In genomic region chr3L:9381602-9382001, dm6 we compare ENCODE assay signal across 3 fruit fly cellular contexts.
TF ChIP-seq lines count a peak whose summit lies in the region.

TSS of gene Hsp23 (plus strand) at chr3L:9381882.

TF ChIP-seq in whole organism, embryonic, 481 proteins besides CTCF, POLR2A, EP300 and RAD21 (continued from another document and continues in another):
- no peak for TF ChIP-seq stc (GFP tag; IDR thresholded peaks at IDR 0.05; lab: Robert Waterston, UW)
- TF ChIP-seq CG30403 (GFP tag; optimal IDR thresholded peaks at IDR 0.05; lab: Kevin White, UChicago): no peak
- TF ChIP-seq CG2202 (tag; optimal IDR thresholded peaks at IDR 0.05; lab: Kevin White, UChicago): no peak
- no peak for TF ChIP-seq MTF-1 (GFP tag; optimal IDR thresholded peaks at IDR 0.05; lab: Kevin White, UChicago; ENCODE audit: borderline replicate concordance)
- TF ChIP-seq CG9797 (GFP tag; optimal IDR thresholded peaks at IDR 0.05; lab: Kevin White, UChicago): no peak
- TF ChIP-seq CG6854 (GFP tag; optimal IDR thresholded peaks at IDR 0.05; lab: Kevin White, UChicago): no peak
- peak; percentile 24; the same call in 1 of the 2 replicates for TF ChIP-seq Rfx (GFP tag; IDR thresholded peaks at IDR 0.05; lab: Robert Waterston, UW)
- no peak for TF ChIP-seq Sry-β (GFP tag; optimal IDR thresholded peaks at IDR 0.05; lab: Kevin White, UChicago)
- TF ChIP-seq CG34422 (GFP tag; IDR thresholded peaks at IDR 0.05; lab: Robert Waterston, UW): no peak
- TF ChIP-seq sisA (GFP tag; IDR thresholded peaks at IDR 0.05; lab: Robert Waterston, UW): no peak
- TF ChIP-seq sna (GFP tag; IDR thresholded peaks at IDR 0.05; lab: Robert Waterston, UW; ENCODE audit: partially characterized antibody): peak; percentile 38; the same call in 1 of the 2 replicates
- peak in 1 of 2 experiments; percentile 40 for TF ChIP-seq Pdp1 (GFP tag; optimal IDR thresholded peaks at IDR 0.05; lab: Kevin White, UChicago)
- TF ChIP-seq hb (GFP tag; IDR thresholded peaks at IDR 0.05; lab: Robert Waterston, UW; ENCODE audit: partially characterized antibody): no peak
- TF ChIP-seq CG32767 (GFP tag; IDR thresholded peaks at IDR 0.05; lab: Robert Waterston, UW): no peak
- no peak; the same call in 2 of the 3 replicates for TF ChIP-seq CG7963 (GFP tag; IDR thresholded peaks at IDR 0.05; lab: Robert Waterston, UW; ENCODE audit: partially characterized antibody)
- TF ChIP-seq Fer2 (tag; optimal IDR thresholded peaks at IDR 0.05; lab: Kevin White, UChicago): no peak
- peak; percentile 29; the same call in 1 of the 2 replicates for TF ChIP-seq onecut (GFP tag; IDR thresholded peaks at IDR 0.05; lab: Robert Waterston, UW)
- no peak for TF ChIP-seq CG2875 (GFP tag; optimal IDR thresholded peaks at IDR 0.05; lab: Kevin White, UChicago)
- no peak for TF ChIP-seq cad (GFP tag; optimal IDR thresholded peaks at IDR 0.05; lab: Kevin White, UChicago)
- peak; percentile 17 for TF ChIP-seq CG10543 (GFP tag; optimal IDR thresholded peaks at IDR 0.05; lab: Kevin White, UChicago)
- TF ChIP-seq CG7357 (GFP tag; IDR thresholded peaks at IDR 0.05; lab: Robert Waterston, UW): no peak
- no peak for TF ChIP-seq tx (GFP tag; optimal IDR thresholded peaks at IDR 0.05; lab: Kevin White, UChicago)
- no peak for TF ChIP-seq chn (GFP tag; optimal IDR thresholded peaks at IDR 0.05; lab: Kevin White, UChicago)
- TF ChIP-seq CG9727 (GFP tag; optimal IDR thresholded peaks at IDR 0.05; lab: Kevin White, UChicago): no peak
- TF ChIP-seq Nf-YC (tag; optimal IDR thresholded peaks at IDR 0.05; lab: Kevin White, UChicago): peak; percentile 6
- no peak for TF ChIP-seq CG9817 (tag; optimal IDR thresholded peaks at IDR 0.05; lab: Kevin White, UChicago)
- no peak for TF ChIP-seq sd (tag; optimal IDR thresholded peaks at IDR 0.05; lab: Kevin White, UChicago)
- TF ChIP-seq Dll (GFP tag; IDR thresholded peaks at IDR 0.05; lab: Robert Waterston, UW; ENCODE audit: partially characterized antibody): peak; percentile 39; the same call in 1 of the 4 replicates
- TF ChIP-seq ci (GFP tag; IDR thresholded peaks at IDR 0.05; lab: Robert Waterston, UW): 0 out of 3 replicates have a peak, but pooled peaks have one; percentile 10
- no peak for TF ChIP-seq prd (optimal IDR thresholded peaks at IDR 0.05; lab: Kevin White, UChicago)
- no peak for TF ChIP-seq prd (GFP tag; IDR thresholded peaks at IDR 0.05; lab: Robert Waterston, UW)
- TF ChIP-seq CG1233 (GFP tag; optimal IDR thresholded peaks at IDR 0.05; lab: Kevin White, UChicago): no peak
- TF ChIP-seq B-H1 (GFP tag; IDR thresholded peaks at IDR 0.05; lab: Robert Waterston, UW): no peak
- TF ChIP-seq slbo (GFP tag; IDR thresholded peaks at IDR 0.05; lab: Robert Waterston, UW): no peak
- no peak for TF ChIP-seq Neu2 (GFP tag; optimal IDR thresholded peaks at IDR 0.05; lab: Kevin White, UChicago; ENCODE audit: borderline replicate concordance)
- TF ChIP-seq CG8478 (optimal IDR thresholded peaks at IDR 0.05; lab: Kevin White, UChicago): no peak
- TF ChIP-seq CG3281 (GFP tag; optimal IDR thresholded peaks at IDR 0.05; lab: Kevin White, UChicago): no peak
- no peak for TF ChIP-seq danr (GFP tag; IDR thresholded peaks at IDR 0.05; lab: Robert Waterston, UW)
- TF ChIP-seq grau (tag; optimal IDR thresholded peaks at IDR 0.05; lab: Kevin White, UChicago): no peak
- no peak for TF ChIP-seq CG1602 (GFP tag; optimal IDR thresholded peaks at IDR 0.05; lab: Kevin White, UChicago)
- no peak for TF ChIP-seq eyg (GFP tag; optimal IDR thresholded peaks at IDR 0.05; lab: Kevin White, UChicago)
- TF ChIP-seq corto (GFP tag; optimal IDR thresholded peaks at IDR 0.05; lab: Kevin White, UChicago): peak; percentile 24
- TF ChIP-seq dati (GFP tag; IDR thresholded peaks at IDR 0.05; lab: Robert Waterston, UW): no peak
- TF ChIP-seq ATbp (GFP tag; optimal IDR thresholded peaks at IDR 0.05; lab: Kevin White, UChicago): no peak

TF ChIP-seq in whole organism, prepupa, 60 proteins besides CTCF, POLR2A, EP300 and RAD21 (continued from another document):
- TF ChIP-seq Sox15 (GFP tag; optimal IDR thresholded peaks at IDR 0.05; lab: Kevin White, UChicago) (no peak), acj6 (GFP tag; optimal IDR thresholded peaks at IDR 0.05; lab: Kevin White, UChicago) (no peak), CG6808 (GFP tag; optimal IDR thresholded peaks at IDR 0.05; lab: Kevin White, UChicago) (peak; percentile 61), achi (GFP tag; optimal IDR thresholded peaks at IDR 0.05; lab: Kevin White, UChicago) (no peak), CG8319 (GFP tag; optimal IDR thresholded peaks at IDR 0.05; lab: Kevin White, UChicago) (no peak), esn (GFP tag; optimal IDR thresholded peaks at IDR 0.05; lab: Kevin White, UChicago) (peak; percentile 48), CG10631 (GFP tag; optimal IDR thresholded peaks at IDR 0.05; lab: Kevin White, UChicago) (no peak), salr (GFP tag; optimal IDR thresholded peaks at IDR 0.05; lab: Kevin White, UChicago) (no peak), net (GFP tag; optimal IDR thresholded peaks at IDR 0.05; lab: Kevin White, UChicago) (peak; percentile 35), Eip93F (GFP tag; optimal IDR thresholded peaks at IDR 0.05; lab: Kevin White, UChicago) (peak; percentile 77), Sox14 (GFP tag; optimal IDR thresholded peaks at IDR 0.05; lab: Kevin White, UChicago) (peak; percentile 53), Gug (GFP tag; IDR thresholded peaks at IDR 0.05; lab: Robert Waterston, UW) (no peak), dsx (GFP tag; optimal IDR thresholded peaks at IDR 0.05; lab: Kevin White, UChicago; ENCODE audit: poor library complexity, severe bottlenecking) (peak; percentile 33), Eip78C (GFP tag; lab: Kevin White, UChicago) (peak; percentile 67), pdm3 (GFP tag; optimal IDR thresholded peaks at IDR 0.05; lab: Kevin White, UChicago) (no peak), ss (GFP tag; optimal IDR thresholded peaks at IDR 0.05; lab: Kevin White, UChicago) (peak; percentile 64 to 71), CG1621 (tag; optimal IDR thresholded peaks at IDR 0.05; lab: Kevin White, UChicago) (peak; percentile 13), CG31627 (GFP tag; optimal IDR thresholded peaks at IDR 0.05; lab: Kevin White, UChicago) (no peak), svp (GFP tag; lab: Kevin White, UChicago) (peak; percentile 91), spab (GFP tag; optimal IDR thresholded peaks at IDR 0.05; lab: Kevin White, UChicago) (no peak), CG3032 (tag; optimal IDR thresholded peaks at IDR 0.05; lab: Kevin White, UChicago) (peak; percentile 24), CG16779 (tag; optimal IDR thresholded peaks at IDR 0.05; lab: Kevin White, UChicago) (no peak), CG3919 (GFP tag; optimal IDR thresholded peaks at IDR 0.05; lab: Kevin White, UChicago) (peak; percentile 37), CG11902 (GFP tag; optimal IDR thresholded peaks at IDR 0.05; lab: Kevin White, UChicago) (no peak), Ets96B (tag; optimal IDR thresholded peaks at IDR 0.05; lab: Kevin White, UChicago) (peak; percentile 12), eg (GFP tag; IDR thresholded peaks at IDR 0.05; lab: Robert Waterston, UW) (peak; percentile 37; the same call in 1 of the 3 replicates), lz (GFP tag; optimal IDR thresholded peaks at IDR 0.05; lab: Kevin White, UChicago) (peak; percentile 20), fkh (GFP tag; optimal IDR thresholded peaks at IDR 0.05; lab: Kevin White, UChicago) (no peak), topi (GFP tag; optimal IDR thresholded peaks at IDR 0.05; lab: Kevin White, UChicago) (peak; percentile 30), CG6163 (GFP tag; IDR thresholded peaks at IDR 0.05; lab: Robert Waterston, UW) (peak; percentile 17; the same call in 2 of the 3 replicates), dac (GFP tag; optimal IDR thresholded peaks at IDR 0.05; lab: Kevin White, UChicago) (no peak), CG6792 (GFP tag; optimal IDR thresholded peaks at IDR 0.05; lab: Kevin White, UChicago) (no peak), Met (GFP tag; optimal IDR thresholded peaks at IDR 0.05; lab: Kevin White, UChicago) (peak; percentile 5), Lpt (GFP tag; optimal IDR thresholded peaks at IDR 0.05; lab: Kevin White, UChicago) (peak; percentile 39), Ets21C (GFP tag; optimal IDR thresholded peaks at IDR 0.05; lab: Kevin White, UChicago) (no peak), fd85E (GFP tag; optimal IDR thresholded peaks at IDR 0.05; lab: Kevin White, UChicago) (no peak), CG15336 (GFP tag; IDR thresholded peaks at IDR 0.05; lab: Robert Waterston, UW) (peak; percentile 41; the same call in 1 of the 2 replicates)
TF ChIP-seq in whole organism, prepupa: peak in this region for 33.

TF ChIP-seq in whole organism, wandering third instar larva, 38 proteins besides CTCF, POLR2A, EP300 and RAD21 (continued from another document):
- TF ChIP-seq woc (GFP tag; optimal IDR thresholded peaks at IDR 0.05; lab: Kevin White, UChicago): peak; percentile 26
- peak; percentile 37 for TF ChIP-seq rgr (GFP tag; optimal IDR thresholded peaks at IDR 0.05; lab: Kevin White, UChicago)
- no peak for TF ChIP-seq GATAd (GFP tag; optimal IDR thresholded peaks at IDR 0.05; lab: Kevin White, UChicago)
- TF ChIP-seq Rel (GFP tag; optimal IDR thresholded peaks at IDR 0.05; lab: Kevin White, UChicago): no peak
- peak; percentile 47 for TF ChIP-seq Rel (tag; optimal IDR thresholded peaks at IDR 0.05; lab: Kevin White, UChicago)
- TF ChIP-seq jim (GFP tag; optimal IDR thresholded peaks at IDR 0.05; lab: Kevin White, UChicago): no peak
- TF ChIP-seq CG32264 (GFP tag; optimal IDR thresholded peaks at IDR 0.05; lab: Kevin White, UChicago): peak; percentile 12
- no peak for TF ChIP-seq dsf (GFP tag; optimal IDR thresholded peaks at IDR 0.05; lab: Kevin White, UChicago; ENCODE audit: borderline replicate concordance)
- TF ChIP-seq Hr78 (GFP tag; optimal IDR thresholded peaks at IDR 0.05; lab: Kevin White, UChicago): no peak
- no peak for TF ChIP-seq Dfd (GFP tag; optimal IDR thresholded peaks at IDR 0.05; lab: Kevin White, UChicago)
- no peak for TF ChIP-seq Myc (optimal IDR thresholded peaks at IDR 0.05; lab: Kevin White, UChicago)
